Worm (Caenorhabditis elegans) whole organism, midembryonic: ENCODE results near the gene W04G3.5.

ENCODE experiments used
- T22C8.4 ChIP-seq: fragments of 200-800 bp; sonication (Bioruptor generic); IDR thresholded peaks from 2 replicates; pipeline ENCODE4 v1.3.6; 2022; ENCODE audit warnings: missing genetic modification characterization, missing compliant biosample characterization
- cog-1 ChIP-seq: sonication (generic microtip); optimal IDR thresholded peaks from 2 replicates; lab custom pipeline; 2016; ENCODE audit warnings: missing genetic modification characterization, missing compliant biosample characterization
- flt-1 ChIP-seq: fragments of 200-800 bp; sonication (Bioruptor generic); IDR thresholded peaks from 2 replicates; pipeline ENCODE4 v1.3.6; 2022; ENCODE audit warnings: missing genetic modification characterization, missing compliant biosample characterization
- klf-2 ChIP-seq: fragments of 200-800 bp; sonication (Bioruptor generic); conservative IDR thresholded peaks from 2 replicates; pipeline ENCODE4 v1.3.6; 2022; ENCODE audit warnings: missing genetic modification reagents, missing genetic modification characterization, missing compliant biosample characterization
- med-1 ChIP-seq: sonication (generic microtip); optimal IDR thresholded peaks from 2 replicates; lab custom pipeline; 2017; ENCODE audit warnings: missing genetic modification characterization, mild to moderate bottlenecking, missing compliant biosample characterization, antibody characterized with exemption, missing genetic modification reagents; ENCODE audit not compliant: insufficient read depth
- tab-1 ChIP-seq: fragments of 200-800 bp; sonication (Bioruptor generic); IDR thresholded peaks from 2 replicates; pipeline ENCODE4 v1.3.6; 2022; ENCODE audit warnings: missing genetic modification characterization, missing compliant biosample characterization
- ztf-29 ChIP-seq: fragments of 200-800 bp; sonication (Bioruptor generic); IDR thresholded peaks from 2 replicates; pipeline ENCODE4 v1.3.6; 2022; ENCODE audit warnings: missing genetic modification reagents, missing genetic modification characterization, missing compliant biosample characterization

- TF ChIP-seq cog-1 (tag; lab: Kevin White, UChicago) (no peak), tab-1 (GFP tag; lab: Robert Waterston, UW) (no peak), flt-1 (GFP tag; lab: Robert Waterston, UW) (no peak; the same call in 1 of the 2 replicates), ztf-29 (GFP tag; lab: Robert Waterston, UW) (no peak), med-1 (GFP tag; lab: Kevin White, UChicago) (no peak), T22C8.4 (no peak), klf-2 (GFP tag; lab: Robert Waterston, UW) (no peak)
Measured at ce11 chrX:11072701-11073100, 757 bp upstream of the W04G3.5 start.
